Worm (Caenorhabditis elegans): ENCODE measurements around the gene C17F4.12.

- TF ChIP-seq ztf-29 (GFP tag; IDR thresholded peaks at IDR 0.05) (no peak), tab-1 (GFP tag; IDR thresholded peaks at IDR 0.05) (no peak), cog-1 (tag; optimal IDR thresholded peaks at IDR 0.05) (no peak), flt-1 (GFP tag; IDR thresholded peaks at IDR 0.05) (no peak), klf-2 (GFP tag; conservative IDR thresholded peaks at IDR 0.05) (no peak), ref-1 (GFP tag; conservative IDR thresholded peaks at IDR 0.05) (no peak), ztf-23 (GFP tag; IDR thresholded peaks at IDR 0.05) (no peak), T22C8.4 (GFP tag; IDR thresholded peaks at IDR 0.05) (no peak)
Measured at ce11 chrII:3225780-3226179, 18.2 kb downstream of the C17F4.12 start, which contains the start of gene ZC239.17.
